Worm (Caenorhabditis elegans): Measurements from ENCODE around the gene Y60C6A.3.

DNA sequence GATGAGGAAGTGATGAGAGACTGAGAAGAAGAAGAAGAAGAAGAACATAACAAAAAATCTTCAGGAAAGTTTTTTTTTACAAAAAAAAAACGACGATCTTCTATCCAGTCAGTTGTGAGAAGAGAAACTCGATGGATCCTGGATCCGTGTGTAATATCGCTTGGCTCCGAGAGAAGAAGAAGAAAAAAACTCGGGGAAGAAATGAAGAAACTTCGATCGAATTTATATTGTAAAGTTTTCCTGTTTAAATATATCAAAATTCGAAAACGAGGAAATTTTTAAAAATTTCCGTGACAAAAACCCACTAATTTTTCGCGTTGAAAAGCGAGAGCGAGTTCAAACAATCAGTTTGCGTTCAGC, 37.7 kb downstream of the Y60C6A.3 start, which contains the start of gene adss-1:
- TF ChIP-seq unc-39 (tag; optimal IDR thresholded peaks at IDR 0.05): no peak
- TF ChIP-seq lin-13 (tag; optimal IDR thresholded peaks at IDR 0.05): no peak
- no peak for TF ChIP-seq hlh-1 (tag; optimal IDR thresholded peaks at IDR 0.05)
- TF ChIP-seq nhr-237 (tag; optimal IDR thresholded peaks at IDR 0.05): no peak
- TF ChIP-seq snpc-4 (tag; optimal IDR thresholded peaks at IDR 0.05): no peak
- TF ChIP-seq unc-62 (GFP tag; optimal IDR thresholded peaks at IDR 0.05): no peak
